Worm (Caenorhabditis elegans) whole organism, L3 larva: Measurements from ENCODE around the gene F26D2.10.

Experiments used
- ceh-28 ChIP-seq: fragments of 150-350 bp; optimal IDR thresholded peaks from 2 replicates; lab custom pipeline; 2014; ENCODE audit warnings: missing biosample characterization, missing genetic modification reagents, missing genetic modification characterization
- ceh-82 ChIP-seq: fragments of 150-350 bp; optimal IDR thresholded peaks from 2 replicates; lab custom pipeline; 2014; ENCODE audit warnings: missing biosample characterization, missing genetic modification characterization
- egl-27 ChIP-seq: sonication (generic microtip); optimal IDR thresholded peaks from 4 replicates; lab custom pipeline; 2017; ENCODE audit warnings: missing biosample characterization, missing genetic modification reagents, missing genetic modification characterization
- fos-1 ChIP-seq: fragments of 150-350 bp; optimal IDR thresholded peaks from 2 replicates; lab custom pipeline; 2014; ENCODE audit warnings: missing biosample characterization, missing genetic modification characterization
- lin-39 ChIP-seq: fragments of 150-350 bp; optimal IDR thresholded peaks from 2 replicates; lab custom pipeline; 2018; ENCODE audit warnings: missing biosample characterization, missing genetic modification reagents, missing genetic modification characterization
- nfya-1 ChIP-seq: sonication (generic microtip); optimal IDR thresholded peaks from 2 replicates; lab custom pipeline; 2017; ENCODE audit warnings: missing genetic modification characterization, mild to moderate bottlenecking, missing compliant biosample characterization, antibody characterized with exemption, moderate library complexity; ENCODE audit not compliant: insufficient read depth
- nhr-12 ChIP-seq: fragments of 150-350 bp; optimal IDR thresholded peaks from 2 replicates; lab custom pipeline; 2014; ENCODE audit warnings: missing biosample characterization, missing genetic modification characterization
- nhr-237 ChIP-seq: fragments of 150-350 bp; optimal IDR thresholded peaks from 2 replicates; lab custom pipeline; 2014; ENCODE audit warnings: missing biosample characterization, missing genetic modification characterization
- nhr-25 ChIP-seq: sonication (generic microtip); optimal IDR thresholded peaks from 2 replicates; lab custom pipeline; 2017; ENCODE audit warnings: missing biosample characterization, missing genetic modification characterization
- snpc-4 ChIP-seq: fragments of 150-350 bp; optimal IDR thresholded peaks from 2 replicates; lab custom pipeline; 2014; ENCODE audit warnings: missing biosample characterization, missing genetic modification characterization
- unc-62 ChIP-seq: fragments of 150-350 bp; sonication (generic microtip); optimal IDR thresholded peaks from 4 replicates; lab custom pipeline; 2014; ENCODE audit warnings: missing biosample characterization, missing genetic modification reagents, missing genetic modification characterization
- ztf-11 ChIP-seq: fragments of 150-350 bp; optimal IDR thresholded peaks from 2 replicates; lab custom pipeline; 2014; ENCODE audit warnings: missing biosample characterization, missing genetic modification characterization
- ztf-4 ChIP-seq: fragments of 150-350 bp; optimal IDR thresholded peaks from 2 replicates; lab custom pipeline; 2014; ENCODE audit warnings: missing biosample characterization, missing genetic modification characterization

ce11 chrV:16388268-16388667, 41.1 kb downstream of the F26D2.10 start, which contains the start of gene sri-65:
- TF ChIP-seq ztf-11 (tag; lab: Kevin White, UChicago): no peak
- no peak for TF ChIP-seq ztf-4 (tag; lab: Kevin White, UChicago)
- no peak for TF ChIP-seq fos-1 (tag; lab: Kevin White, UChicago)
- TF ChIP-seq ceh-28 (tag; lab: Kevin White, UChicago): no peak
- no peak for TF ChIP-seq nhr-25 (tag; lab: Kevin White, UChicago)
- TF ChIP-seq egl-27 (tag; lab: Kevin White, UChicago): no peak
- TF ChIP-seq nhr-12 (tag; lab: Kevin White, UChicago): no peak
- no peak for TF ChIP-seq snpc-4 (tag; lab: Kevin White, UChicago)
- TF ChIP-seq ceh-82: no peak
- no peak for TF ChIP-seq nhr-237 (tag; lab: Kevin White, UChicago)
- TF ChIP-seq nfya-1 (tag; lab: Kevin White, UChicago): no peak
- TF ChIP-seq unc-62: no peak
- TF ChIP-seq lin-39: no peak
